Worm (Caenorhabditis elegans) whole organism, mixed stage, embryonic: ENCODE measurements around the gene srx-9.

Experiments used
- blmp-1 ChIP-seq: fragments of 150-350 bp; optimal IDR thresholded peaks from 2 replicates; lab custom pipeline; 2014; ENCODE audit warnings: missing biosample characterization, missing genetic modification characterization
- ceh-39 ChIP-seq: fragments of 150-350 bp; optimal IDR thresholded peaks from 2 replicates; lab custom pipeline; 2014; ENCODE audit warnings: missing biosample characterization, missing genetic modification characterization
- elt-3 ChIP-seq: fragments of 150-350 bp; optimal IDR thresholded peaks from 2 replicates; lab custom pipeline; 2014; ENCODE audit warnings: missing biosample characterization, missing genetic modification characterization
- lsy-2 ChIP-seq: fragments of 150-350 bp; optimal IDR thresholded peaks from 2 replicates; lab custom pipeline; 2014; ENCODE audit warnings: missing biosample characterization, missing genetic modification characterization
- nhr-12 ChIP-seq: fragments of 150-350 bp; optimal IDR thresholded peaks from 2 replicates; lab custom pipeline; 2014; ENCODE audit warnings: missing biosample characterization, missing genetic modification characterization
- nhr-28 ChIP-seq: fragments of 150-350 bp; optimal IDR thresholded peaks from 2 replicates; lab custom pipeline; 2014; ENCODE audit warnings: missing biosample characterization, missing genetic modification characterization
- pha-4 ChIP-seq: fragments of 150-350 bp; optimal IDR thresholded peaks from 2 replicates; lab custom pipeline; 2018; ENCODE audit warnings: missing biosample characterization, missing genetic modification reagents, missing genetic modification characterization
- sem-2 ChIP-seq: fragments of 200-800 bp; sonication (Bioruptor generic); optimal IDR thresholded peaks from 2 replicates; lab custom pipeline; 2018; ENCODE audit warnings: mild to moderate bottlenecking, missing genetic modification characterization, missing compliant biosample characterization
- unc-39 ChIP-seq: fragments of 150-350 bp; optimal IDR thresholded peaks from 2 replicates; lab custom pipeline; 2014; ENCODE audit warnings: missing biosample characterization, missing genetic modification characterization

DNA sequence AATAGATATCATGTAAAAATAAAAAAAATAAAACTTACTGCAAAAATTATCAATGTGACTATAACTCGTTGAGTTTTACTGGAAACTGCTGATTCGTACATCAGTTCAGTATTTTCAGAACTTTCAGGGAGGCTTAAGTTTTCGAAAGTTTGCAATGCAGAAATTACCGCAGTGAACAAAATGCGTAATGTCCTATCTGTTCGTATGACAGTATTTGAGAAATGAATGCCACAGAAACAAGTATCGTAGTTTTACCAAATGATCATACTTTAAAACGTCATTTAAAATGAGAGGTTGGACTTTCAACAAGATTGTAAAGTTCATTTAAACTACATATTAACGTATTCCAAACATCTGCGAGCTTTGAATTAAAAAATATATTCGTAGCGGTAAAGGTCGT is 38.6 kb downstream of the srx-9 start, which contains the start of gene C03G6.21:
- TF ChIP-seq ceh-39, result no peak
- TF ChIP-seq blmp-1 (tag; lab: Kevin White, UChicago), result no peak
- TF ChIP-seq nhr-12 (tag; lab: Kevin White, UChicago), result no peak
- no peak for TF ChIP-seq nhr-28 (tag; lab: Kevin White, UChicago)
- no peak for TF ChIP-seq elt-3 (tag; lab: Kevin White, UChicago)
- no peak for TF ChIP-seq sem-2
- TF ChIP-seq pha-4 (tag; lab: Kevin White, UChicago), result no peak
- no peak for TF ChIP-seq lsy-2 (tag; lab: Kevin White, UChicago)
- no peak for TF ChIP-seq unc-39 (tag; lab: Kevin White, UChicago)
